Worm (Caenorhabditis elegans) whole organism, midembryonic: ENCODE measurements around the gene ung-1.

Source experiments
- cog-1 ChIP-seq: sonication (generic microtip); optimal IDR thresholded peaks from 2 replicates; lab custom pipeline; 2016; ENCODE audit warnings: missing genetic modification characterization, missing compliant biosample characterization
- flt-1 ChIP-seq: fragments of 200-800 bp; sonication (Bioruptor generic); IDR thresholded peaks from 2 replicates; pipeline ENCODE4 v1.3.6; 2022; ENCODE audit warnings: missing genetic modification characterization, missing compliant biosample characterization
- klf-2 ChIP-seq: fragments of 200-800 bp; sonication (Bioruptor generic); conservative IDR thresholded peaks from 2 replicates; pipeline ENCODE4 v1.3.6; 2022; ENCODE audit warnings: missing genetic modification reagents, missing genetic modification characterization, missing compliant biosample characterization
- ztf-29 ChIP-seq: fragments of 200-800 bp; sonication (Bioruptor generic); IDR thresholded peaks from 2 replicates; pipeline ENCODE4 v1.3.6; 2022; ENCODE audit warnings: missing genetic modification reagents, missing genetic modification characterization, missing compliant biosample characterization

ce11 chrIII:12015611-12016010 lies 41.7 kb upstream of the ung-1 start:
- TF ChIP-seq flt-1 (GFP tag; lab: Robert Waterston, UW) (no peak), cog-1 (tag; lab: Kevin White, UChicago) (no peak), ztf-29 (GFP tag; lab: Robert Waterston, UW) (no peak), klf-2 (GFP tag; lab: Robert Waterston, UW) (no peak)
